Fruit fly (Drosophila melanogaster) whole organism, pupa: ENCODE data around the gene Sf3b5.

Source experiments
- CG12605 ChIP-seq: fragments of 200-800 bp; sonication (Bioruptor generic); IDR thresholded peaks from 2 replicates; pipeline ENCODE4 v1.3.6; 2022; ENCODE audit warnings: missing biosample characterization, missing genetic modification characterization
- CG17806 ChIP-seq: fragments of 200-800 bp; sonication (Bioruptor generic); optimal IDR thresholded peaks from 2 replicates; lab custom pipeline; 2018; ENCODE audit warnings: missing biosample characterization, mild to moderate bottlenecking, missing genetic modification characterization, moderate library complexity
- CG34367 ChIP-seq: fragments of 200-800 bp; sonication (Bioruptor generic); optimal IDR thresholded peaks from 2 replicates; lab custom pipeline; 2018; ENCODE audit warnings: missing biosample characterization, mild to moderate bottlenecking, missing genetic modification characterization
- CG4496 ChIP-seq: fragments of 200-800 bp; sonication (Bioruptor generic); IDR thresholded peaks from 3 replicates; pipeline ENCODE4 v1.3.6; 2022; ENCODE audit warnings: missing biosample characterization, missing genetic modification characterization
- CG8159 ChIP-seq: fragments of 200-800 bp; sonication (Bioruptor generic); optimal IDR thresholded peaks from 3 replicates; lab custom pipeline; 2018; ENCODE audit warnings: missing biosample characterization, mild to moderate bottlenecking, missing genetic modification characterization, moderate library complexity
- CG8301 ChIP-seq: fragments of 200-800 bp; sonication (Bioruptor generic); optimal IDR thresholded peaks from 2 replicates; lab custom pipeline; 2018; ENCODE audit warnings: missing biosample characterization, mild to moderate bottlenecking, missing genetic modification characterization
- EcR ChIP-seq: fragments of 200-800 bp; sonication (Bioruptor generic); optimal IDR thresholded peaks from 3 replicates; lab custom pipeline; 2019; ENCODE audit warnings: missing biosample characterization, missing genetic modification characterization, mild to moderate bottlenecking, moderate library complexity, missing genetic modification reagents
- Ets98B ChIP-seq: fragments of 200-800 bp; sonication (Bioruptor generic); IDR thresholded peaks from 2 replicates; pipeline ENCODE4 v1.3.6; 2022; ENCODE audit warnings: missing biosample characterization, missing genetic modification characterization
- rn ChIP-seq: fragments of 200-800 bp; sonication (Bioruptor generic); IDR thresholded peaks from 2 replicates; pipeline ENCODE4 v1.3.6; 2022; ENCODE audit warnings: missing biosample characterization, missing genetic modification characterization

dm6 chr3R:9053850-9054441 lies 38.8 kb upstream of the Sf3b5 start:
- TF ChIP-seq CG8301 (tag; lab: Kevin White, UChicago): peak; percentile 57
- peak; percentile 27 for TF ChIP-seq CG34367 (tag; lab: Kevin White, UChicago)
- peak; percentile 71 for TF ChIP-seq CG8159 (tag; lab: Kevin White, UChicago)
- TF ChIP-seq CG4496 (GFP tag; lab: Robert Waterston, UW): no peak
- TF ChIP-seq Ets98B (GFP tag; lab: Robert Waterston, UW): no peak
- TF ChIP-seq CG17806: peak; percentile 16
- no peak for TF ChIP-seq CG12605 (GFP tag; lab: Robert Waterston, UW)
- no peak for TF ChIP-seq EcR
- no peak for TF ChIP-seq rn (GFP tag; lab: Robert Waterston, UW)
